Worm (Caenorhabditis elegans) whole organism, L1 larva: ENCODE results near the gene C45G9.5.

Experiments
- elt-3 ChIP-seq, 6 experiments: fragments of 150-350 bp in 1 of 6; sonication (generic microtip); optimal IDR thresholded peaks; 2 replicates each; lab custom pipeline; 2017 to 2018; ENCODE audit warnings: missing biosample characterization in 6 of 6, missing genetic modification characterization in 6 of 6, inconsistent platforms in 1 of 6
- nhr-77 ChIP-seq: fragments of 150-350 bp; optimal IDR thresholded peaks from 2 replicates; lab custom pipeline; 2014; ENCODE audit warnings: missing biosample characterization, missing genetic modification characterization

ce11 chrIII:5081573-5081823, 33.6 kb downstream of the C45G9.5 start, which contains the start of gene cox-6A:
- TF ChIP-seq elt-3 (tag; optimal IDR thresholded peaks at IDR 0.05; lab: Kevin White, UChicago) (no peak), nhr-77 (tag; lab: Kevin White, UChicago) (no peak)
